Fruit fly (Drosophila melanogaster): Measurements from ENCODE around the gene kek6.
A peak's percentile ranks its signal among the peaks of the same experiment; 100 is the strongest.

Gene kek6

DNA sequence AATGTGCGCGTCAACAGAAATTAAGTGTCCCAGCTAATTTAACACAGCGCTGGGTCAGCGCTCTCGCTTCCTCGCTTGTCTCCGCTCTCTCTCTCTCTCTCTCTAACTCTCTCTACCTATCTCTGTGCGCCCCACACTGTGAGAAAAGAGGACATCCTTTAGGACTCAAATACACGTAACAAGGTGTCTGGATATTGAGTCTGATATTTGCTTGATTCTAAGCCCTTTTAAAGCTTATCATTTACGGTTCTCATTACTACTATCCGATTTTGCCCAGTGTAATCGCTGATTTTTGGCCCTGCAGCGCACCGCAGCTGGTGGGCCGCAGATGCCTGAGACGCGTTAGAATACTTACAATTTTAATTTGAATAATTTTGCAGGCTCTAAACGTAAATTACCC lies 14.6 kb downstream of the kek6 start:
- TF ChIP-seq N (GFP tag; optimal IDR thresholded peaks at IDR 0.05): no peak
- peak; percentile 5 for TF ChIP-seq rgr (GFP tag; optimal IDR thresholded peaks at IDR 0.05)

DNA sequence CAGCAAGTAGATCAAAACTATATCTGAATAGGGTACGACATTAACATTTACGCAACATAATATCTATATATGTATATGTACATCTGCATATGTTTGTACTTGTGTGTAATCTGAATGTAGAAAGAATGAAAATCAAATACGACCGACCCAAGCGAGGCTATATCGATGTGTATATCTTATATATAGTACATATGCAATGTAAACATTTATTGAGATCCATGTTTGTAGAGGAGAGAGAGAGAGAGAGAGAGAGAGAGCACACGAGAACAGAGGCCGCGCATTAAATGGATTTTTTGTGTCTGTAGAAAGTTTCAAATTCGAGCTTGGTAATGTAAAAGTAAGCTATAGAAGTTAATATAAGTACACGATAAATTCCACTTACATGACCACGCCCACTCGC lies 40.8 kb downstream of the kek6 start:
- TF ChIP-seq usp (GFP tag; optimal IDR thresholded peaks at IDR 0.05) (no peak), Vsx2 (GFP tag; optimal IDR thresholded peaks at IDR 0.05; ENCODE audit: partially characterized antibody) (no peak), Hr78 (GFP tag; optimal IDR thresholded peaks at IDR 0.05) (no peak), h (GFP tag; optimal IDR thresholded peaks at IDR 0.05) (peak; percentile 11)

DNA sequence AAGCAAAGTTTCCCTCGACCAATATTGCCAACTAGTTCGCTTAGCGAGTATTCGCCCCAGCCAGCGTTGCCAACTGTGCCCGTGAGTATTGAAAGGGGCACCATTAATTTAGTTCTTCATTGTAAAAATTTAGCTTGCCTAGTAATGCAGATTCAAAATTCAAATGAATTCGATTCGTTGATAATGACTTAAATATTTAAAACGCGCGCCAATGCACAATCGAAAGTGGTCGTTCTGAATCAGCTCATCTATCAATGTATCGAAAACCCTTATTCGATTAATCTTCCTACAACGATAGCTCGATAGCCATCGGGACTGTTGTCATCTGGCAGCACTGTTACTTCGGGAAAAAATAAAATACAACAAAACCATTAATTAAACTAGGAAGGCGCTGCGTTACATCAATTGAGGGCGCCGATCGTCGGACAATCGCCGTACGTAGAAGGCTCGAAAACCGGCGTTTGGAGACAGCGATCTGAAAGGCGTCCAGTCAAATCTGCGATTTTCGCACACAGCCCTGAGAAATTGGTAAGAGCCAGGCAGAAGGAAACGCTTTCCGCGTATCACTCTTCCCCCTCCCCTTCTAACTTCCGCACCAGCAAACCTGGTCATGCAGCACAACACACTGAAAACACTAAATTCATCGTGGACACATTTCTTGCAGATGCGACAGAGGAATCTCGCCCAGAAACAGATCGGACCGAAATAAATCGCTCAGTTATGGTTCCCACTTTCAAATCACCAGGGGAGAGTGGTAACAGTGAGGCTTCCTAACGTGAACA lies 47.4 kb downstream of the kek6 start, which contains the start of gene Zmynd8:
Gene Zmynd8, plus strand, starts transcription at position 313 of the 782 bp plus-strand sequence.
- TF ChIP-seq Dif (GFP tag; optimal IDR thresholded peaks at IDR 0.05; ENCODE audit: partially characterized antibody) (no peak), Rel (GFP tag; optimal IDR thresholded peaks at IDR 0.05) (no peak), Rel (tag; optimal IDR thresholded peaks at IDR 0.05) (peak; percentile 100), woc (GFP tag; optimal IDR thresholded peaks at IDR 0.05) (no peak), Myc (optimal IDR thresholded peaks at IDR 0.05) (peak; percentile 85), pan (optimal IDR thresholded peaks at IDR 0.05) (no peak), Hr78 (GFP tag; optimal IDR thresholded peaks at IDR 0.05) (no peak), fru (GFP tag; optimal IDR thresholded peaks at IDR 0.05) (peak; percentile 19), jim (GFP tag; optimal IDR thresholded peaks at IDR 0.05) (no peak), sage (GFP tag; optimal IDR thresholded peaks at IDR 0.05) (no peak)

DNA sequence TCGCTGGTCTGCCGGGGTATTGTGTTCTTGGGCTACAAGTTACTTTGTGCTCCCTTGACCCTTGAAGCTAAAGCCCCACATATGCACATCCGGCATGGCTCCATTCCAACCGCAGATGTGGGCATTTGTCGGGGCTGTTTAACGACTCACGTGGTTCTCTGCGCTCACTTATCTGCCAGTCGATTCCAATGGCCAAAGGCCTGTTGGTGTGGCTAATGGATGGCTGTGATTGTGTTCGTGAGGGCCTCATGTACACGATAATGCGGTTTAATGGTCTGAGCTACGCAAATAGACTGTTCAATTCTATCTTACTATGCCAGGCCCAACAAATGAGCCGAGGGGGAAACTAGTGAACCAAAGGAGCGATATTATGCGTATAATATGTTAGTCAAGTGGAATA lies 50.7 kb downstream of the kek6 start:
- TF ChIP-seq OdsH (GFP tag; optimal IDR thresholded peaks at IDR 0.05) (no peak), woc (GFP tag; optimal IDR thresholded peaks at IDR 0.05) (no peak), ey (GFP tag; optimal IDR thresholded peaks at IDR 0.05) (no peak), brk (GFP tag; optimal IDR thresholded peaks at IDR 0.05) (no peak), dl (GFP tag; optimal IDR thresholded peaks at IDR 0.05; ENCODE audit: insufficient read depth in 1 of 2, partially characterized antibody in 2 of 2) (no peak), Abd-B (GFP tag; optimal IDR thresholded peaks at IDR 0.05) (no peak), lola (GFP tag; optimal IDR thresholded peaks at IDR 0.05) (no peak)

DNA sequence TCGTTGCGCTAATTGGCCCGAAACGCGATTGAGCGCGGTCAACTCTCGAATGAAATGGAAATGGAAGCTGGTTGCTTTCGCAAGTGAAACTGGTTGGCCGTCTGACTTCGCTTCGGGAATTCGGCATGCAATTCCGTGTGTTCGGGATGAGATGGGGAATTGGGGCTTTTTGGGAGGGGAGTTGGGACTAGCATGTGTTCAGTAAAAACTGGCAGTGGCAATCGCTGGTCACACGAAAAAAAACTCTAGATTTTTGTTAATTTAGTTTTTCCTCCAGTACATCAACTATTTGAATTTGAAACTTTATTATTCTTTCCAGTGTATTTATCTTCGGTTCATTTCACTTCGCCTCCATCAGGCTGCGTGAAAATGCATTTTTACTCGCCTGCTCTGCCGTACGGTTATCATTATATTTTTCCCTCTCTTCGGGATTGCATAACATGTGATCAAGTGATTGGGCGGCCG lies 57.9 kb downstream of the kek6 start, which contains the start of gene CG11550:
Gene CG11550, minus strand, starts transcription at position 51 of the 465 bp plus-strand sequence.
- TF ChIP-seq OdsH (GFP tag; optimal IDR thresholded peaks at IDR 0.05): peak; percentile 11
- no peak for TF ChIP-seq tai (GFP tag; optimal IDR thresholded peaks at IDR 0.05)
- no peak for TF ChIP-seq usp (GFP tag; optimal IDR thresholded peaks at IDR 0.05)
- no peak for TF ChIP-seq dmrt93B (GFP tag; optimal IDR thresholded peaks at IDR 0.05)
- no peak for TF ChIP-seq CG9705 (GFP tag; optimal IDR thresholded peaks at IDR 0.05)
- TF ChIP-seq rgr (GFP tag; optimal IDR thresholded peaks at IDR 0.05): peak; percentile 27
- peak; percentile 4 for TF ChIP-seq HLH106 (tag; optimal IDR thresholded peaks at IDR 0.05)
- TF ChIP-seq CG32264 (GFP tag; optimal IDR thresholded peaks at IDR 0.05): no peak
- peak; percentile 16 for TF ChIP-seq ey (GFP tag; optimal IDR thresholded peaks at IDR 0.05)
- TF ChIP-seq h (GFP tag; optimal IDR thresholded peaks at IDR 0.05): peak; percentile 36
- peak in 1 of 2 experiments; percentile 44 for TF ChIP-seq foxo (GFP tag; optimal IDR thresholded peaks at IDR 0.05)
- peak; percentile 21 for TF ChIP-seq br (GFP tag; optimal IDR thresholded peaks at IDR 0.05)
- peak; percentile 47 for TF ChIP-seq fru (GFP tag; optimal IDR thresholded peaks at IDR 0.05)
- no peak for TF ChIP-seq N (GFP tag; optimal IDR thresholded peaks at IDR 0.05)
- TF ChIP-seq Vsx2 (GFP tag; optimal IDR thresholded peaks at IDR 0.05; ENCODE audit: partially characterized antibody): peak; percentile 8
- TF ChIP-seq Hnf4 (GFP tag; optimal IDR thresholded peaks at IDR 0.05): no peak
- TF ChIP-seq psq (GFP tag; optimal IDR thresholded peaks at IDR 0.05): peak; percentile 40
- peak; percentile 26 for TF ChIP-seq Sp1 (GFP tag; optimal IDR thresholded peaks at IDR 0.05)
